Worm (Caenorhabditis elegans): ENCODE data around the gene tat-1.

- TF ChIP-seq ccch-3 (GFP tag; optimal IDR thresholded peaks at IDR 0.05): no peak
- no peak for TF ChIP-seq zim-3 (tag; optimal IDR thresholded peaks at IDR 0.05)
- no peak for TF ChIP-seq ztf-6 (GFP tag; IDR thresholded peaks at IDR 0.05)
- TF ChIP-seq unc-62 (GFP tag; optimal IDR thresholded peaks at IDR 0.05): no peak
- no peak for TF ChIP-seq dox-1 (GFP tag; IDR thresholded peaks at IDR 0.05)
- no peak for TF ChIP-seq F57A8.1 (GFP tag; optimal IDR thresholded peaks at IDR 0.05)
- TF ChIP-seq him-1 (tag; optimal IDR thresholded peaks at IDR 0.05): no peak
- no peak for TF ChIP-seq Y67H2A.10 (GFP tag; conservative IDR thresholded peaks at IDR 0.05)
Measured at ce11 chrIII:12349027-12349426, 72.5 kb downstream of the tat-1 start.

All from whole organism, young adult.